Worm (Caenorhabditis elegans) whole organism, L2 larva: ENCODE results near the gene C15F1.2.
"Not testable (repeated sequence)": the region's sequence is repeated elsewhere in the genome, so short reads cannot be mapped to it uniquely, and the experiment has no call there.

ENCODE experiments used
- C34F6.9 ChIP-seq: fragments of 150-350 bp; optimal IDR thresholded peaks from 2 replicates; lab custom pipeline; 2014; ENCODE audit warnings: missing biosample characterization, missing genetic modification characterization
- F13H6.1 ChIP-seq: sonication (generic microtip); optimal IDR thresholded peaks from 2 replicates; lab custom pipeline; 2016; ENCODE audit warnings: missing genetic modification characterization, missing compliant biosample characterization
- Y55F3AM.14 ChIP-seq: fragments of 200-800 bp; sonication (Bioruptor generic); optimal IDR thresholded peaks from 2 replicates; lab custom pipeline; 2018; ENCODE audit warnings: mild to moderate bottlenecking, missing genetic modification characterization, missing compliant biosample characterization
- ZK546.5 ChIP-seq: sonication (generic microtip); optimal IDR thresholded peaks from 2 replicates; lab custom pipeline; 2017; ENCODE audit warnings: missing biosample characterization, missing genetic modification characterization
- alr-1 ChIP-seq: fragments of 150-350 bp; optimal IDR thresholded peaks from 2 replicates; lab custom pipeline; 2014; ENCODE audit warnings: missing biosample characterization, missing genetic modification characterization
- crh-2 ChIP-seq: sonication (generic microtip); optimal IDR thresholded peaks from 2 replicates; lab custom pipeline; 2017; ENCODE audit warnings: missing biosample characterization, missing genetic modification characterization
- dmd-4 ChIP-seq: sonication (generic microtip); optimal IDR thresholded peaks from 2 replicates; lab custom pipeline; 2017; ENCODE audit warnings: missing biosample characterization, missing genetic modification characterization
- egl-27 ChIP-seq: sonication (generic microtip); optimal IDR thresholded peaks from 3 replicates; lab custom pipeline; 2017; ENCODE audit warnings: missing biosample characterization, missing genetic modification reagents, missing genetic modification characterization
- elt-1 ChIP-seq: fragments of 150-350 bp; optimal IDR thresholded peaks from 2 replicates; lab custom pipeline; 2014; ENCODE audit warnings: missing biosample characterization, missing genetic modification characterization
- elt-3 ChIP-seq: sonication (generic microtip); optimal IDR thresholded peaks from 2 replicates; lab custom pipeline; 2017; ENCODE audit warnings: missing biosample characterization, missing genetic modification characterization
- fos-1 ChIP-seq: fragments of 150-350 bp; optimal IDR thresholded peaks from 2 replicates; lab custom pipeline; 2014; ENCODE audit warnings: missing biosample characterization, missing genetic modification characterization
- gmeb-1 ChIP-seq: fragments of 150-350 bp; optimal IDR thresholded peaks from 2 replicates; lab custom pipeline; 2014; ENCODE audit warnings: missing biosample characterization, missing genetic modification characterization
- lin-13 ChIP-seq: fragments of 150-350 bp; optimal IDR thresholded peaks from 2 replicates; lab custom pipeline; 2014; ENCODE audit warnings: missing biosample characterization, missing genetic modification reagents, missing genetic modification characterization
- lin-39 ChIP-seq: fragments of 150-350 bp; optimal IDR thresholded peaks from 2 replicates; lab custom pipeline; 2014; ENCODE audit warnings: missing biosample characterization, missing genetic modification reagents, missing genetic modification characterization
- lsy-2 ChIP-seq, 2 experiments: fragments of 150-350 bp in 1 of 2; sonication (generic microtip) in 1 of 2; optimal IDR thresholded peaks; 2 replicates each; lab custom pipeline; 2014 to 2017; ENCODE audit warnings: missing biosample characterization in 2 of 2, missing genetic modification characterization in 2 of 2
- mab-5 ChIP-seq: fragments of 150-350 bp; optimal IDR thresholded peaks from 2 replicates; lab custom pipeline; 2014; ENCODE audit warnings: missing biosample characterization, missing genetic modification characterization
- mdl-1 ChIP-seq, 2 experiments: fragments of 150-350 bp in 1 of 2; sonication (generic microtip) in 1 of 2; optimal IDR thresholded peaks; 2 replicates each; lab custom pipeline; 2017; ENCODE audit warnings: missing biosample characterization in 2 of 2, missing genetic modification characterization in 2 of 2
- nhr-10 ChIP-seq: sonication (generic microtip); optimal IDR thresholded peaks from 2 replicates; lab custom pipeline; 2017; ENCODE audit warnings: missing biosample characterization, missing genetic modification characterization
- nhr-11 ChIP-seq: fragments of 150-350 bp; optimal IDR thresholded peaks from 2 replicates; lab custom pipeline; 2014; ENCODE audit warnings: missing biosample characterization, missing genetic modification characterization
- nhr-12 ChIP-seq: fragments of 150-350 bp; optimal IDR thresholded peaks from 2 replicates; lab custom pipeline; 2014; ENCODE audit warnings: missing biosample characterization, missing genetic modification characterization
- nhr-129 ChIP-seq: fragments of 150-350 bp; optimal IDR thresholded peaks from 2 replicates; lab custom pipeline; 2014; ENCODE audit warnings: missing biosample characterization, missing genetic modification characterization
- nhr-21 ChIP-seq: fragments of 150-350 bp; optimal IDR thresholded peaks from 2 replicates; lab custom pipeline; 2014; ENCODE audit warnings: missing biosample characterization, missing genetic modification characterization
- nhr-237 ChIP-seq: fragments of 150-350 bp; optimal IDR thresholded peaks from 2 replicates; lab custom pipeline; 2014; ENCODE audit warnings: missing biosample characterization, missing genetic modification characterization
- nhr-25 ChIP-seq: fragments of 150-350 bp; sonication (generic microtip); optimal IDR thresholded peaks from 3 replicates; lab custom pipeline; 2014; ENCODE audit warnings: missing biosample characterization, missing genetic modification characterization
- nhr-6 ChIP-seq: fragments of 150-350 bp; optimal IDR thresholded peaks from 2 replicates; lab custom pipeline; 2014; ENCODE audit warnings: missing biosample characterization, missing genetic modification characterization
- nhr-77 ChIP-seq: fragments of 150-350 bp; optimal IDR thresholded peaks from 2 replicates; lab custom pipeline; 2014; ENCODE audit warnings: missing biosample characterization, missing genetic modification characterization
- sem-4 ChIP-seq: fragments of 150-350 bp; optimal IDR thresholded peaks from 2 replicates; lab custom pipeline; 2014; ENCODE audit warnings: missing biosample characterization, missing genetic modification reagents, missing genetic modification characterization
- sma-3 ChIP-seq: sonication (generic microtip); optimal IDR thresholded peaks from 2 replicates; lab custom pipeline; 2016; ENCODE audit warnings: missing genetic modification reagents, missing genetic modification characterization, missing compliant biosample characterization
- sma-9 ChIP-seq, 2 experiments: fragments of 150-350 bp in 1 of 2; sonication (generic microtip) in 1 of 2; optimal IDR thresholded peaks; 2 replicates each; lab custom pipeline; 2014 to 2016; ENCODE audit warnings: missing genetic modification characterization in 2 of 2, mild to moderate bottlenecking in 1 of 2, missing biosample characterization in 1 of 2, missing compliant biosample characterization in 1 of 2, missing genetic modification reagents in 1 of 2, moderate library complexity in 1 of 2
- unc-55 ChIP-seq: fragments of 150-350 bp; sonication (generic microtip); optimal IDR thresholded peaks from 3 replicates; lab custom pipeline; 2014; ENCODE audit warnings: missing biosample characterization, missing genetic modification reagents, missing genetic modification characterization
- zag-1 ChIP-seq: fragments of 150-350 bp; optimal IDR thresholded peaks from 2 replicates; lab custom pipeline; 2014; ENCODE audit warnings: missing biosample characterization, missing genetic modification characterization
- ztf-11 ChIP-seq: sonication (generic microtip); optimal IDR thresholded peaks from 2 replicates; lab custom pipeline; 2017; ENCODE audit warnings: missing biosample characterization, missing genetic modification characterization
- ztf-4 ChIP-seq: fragments of 150-350 bp; optimal IDR thresholded peaks from 2 replicates; lab custom pipeline; 2014; ENCODE audit warnings: missing biosample characterization, missing genetic modification characterization

Gene C15F1.2

DNA sequence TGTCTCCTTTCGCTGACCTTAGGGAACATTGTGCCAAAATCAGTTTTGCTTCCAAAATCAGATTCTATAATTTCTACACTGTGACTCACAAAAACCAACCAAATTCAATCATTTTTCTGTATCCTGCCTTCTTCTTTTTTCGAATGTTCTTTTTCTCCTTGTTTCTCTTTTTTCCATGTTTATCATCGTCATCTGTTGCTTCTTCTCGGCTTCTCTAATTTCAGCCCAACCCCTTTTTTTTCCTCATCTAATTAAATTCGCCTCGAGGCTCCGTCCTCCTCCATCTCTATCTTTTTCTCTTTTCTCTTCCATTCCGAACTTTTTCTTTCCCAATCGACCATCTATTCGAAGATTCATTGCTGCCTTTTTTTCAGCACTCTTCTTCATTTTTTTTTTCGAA is 14.9 kb downstream of the C15F1.2 start, which contains the start of gene unc-104:
Gene unc-104 (plus strand): TSS at position 311 of the 400 bp plus-strand sequence.
- TF ChIP-seq unc-55 (no peak), lin-13 (GFP tag; lab: Kevin White, UChicago) (no peak), alr-1 (no peak), C34F6.9 (tag; lab: Kevin White, UChicago) (peak; percentile 27), crh-2 (tag; lab: Kevin White, UChicago) (peak; percentile 14), zag-1 (tag; lab: Kevin White, UChicago) (peak; percentile 24), dmd-4 (no peak), mdl-1 (tag; optimal IDR thresholded peaks at IDR 0.05; lab: Kevin White, UChicago) (no peak), sem-4 (peak; percentile 55), lsy-2 (tag; optimal IDR thresholded peaks at IDR 0.05; lab: Kevin White, UChicago) (peak in 1 of 2 experiments; percentile 16), egl-27 (tag; lab: Kevin White, UChicago) (no peak), nhr-11 (no peak)

ce11 chrII:6995583-6995982 is 15.8 kb downstream of the C15F1.2 start:
- TF ChIP-seq nhr-12 (tag; lab: Kevin White, UChicago) (no peak), ztf-4 (no peak), nhr-25 (tag; lab: Kevin White, UChicago) (no peak)

DNA sequence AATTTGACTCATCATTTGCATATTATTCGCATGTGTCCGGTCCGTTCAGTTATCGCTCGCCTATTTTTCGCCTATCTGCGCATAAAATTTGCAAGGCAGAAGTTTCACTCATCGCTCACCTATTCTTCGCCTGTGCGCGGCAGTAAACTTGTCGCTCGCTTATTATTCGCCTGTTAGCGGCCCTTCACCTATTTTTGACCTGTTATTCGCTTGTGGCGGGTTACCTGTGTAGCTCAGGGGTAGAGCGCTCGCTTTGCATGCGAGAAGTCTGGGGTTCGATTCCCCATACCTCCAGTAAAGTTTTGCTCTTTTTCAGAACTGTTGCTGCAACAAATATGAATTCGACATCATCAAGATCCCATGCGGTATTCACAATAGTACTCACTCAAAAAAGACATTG is 21.7 kb downstream of the C15F1.2 start:
- TF ChIP-seq sma-9 (GFP tag; optimal IDR thresholded peaks at IDR 0.05; lab: Kevin White, UChicago) (peak; percentile 10), fos-1 (tag; lab: Kevin White, UChicago) (peak; percentile 8), nhr-129 (tag; lab: Kevin White, UChicago) (peak; percentile 26)
- not testable (repeated sequence) for TF ChIP-seq sma-9 (tag; optimal IDR thresholded peaks at IDR 0.05; lab: Kevin White, UChicago)
- TF ChIP-seq, all 48 proteins: peak for 3; not testable (repeated sequence) for 45

- TF ChIP-seq sma-3 (GFP tag; lab: Kevin White, UChicago) (peak; percentile 6), F13H6.1 (tag; lab: Kevin White, UChicago) (peak; percentile 1), ztf-4 (no peak), nhr-6 (tag; lab: Kevin White, UChicago) (no peak), alr-1 (no peak), Y55F3AM.14 (GFP tag; lab: Kevin White, UChicago) (peak; percentile 4)
- TF ChIP-seq, all 48 proteins: peak for 3
These were observed 23.2 kb downstream of the C15F1.2 start for ce11 chrII:7002956-7003357.

DNA sequence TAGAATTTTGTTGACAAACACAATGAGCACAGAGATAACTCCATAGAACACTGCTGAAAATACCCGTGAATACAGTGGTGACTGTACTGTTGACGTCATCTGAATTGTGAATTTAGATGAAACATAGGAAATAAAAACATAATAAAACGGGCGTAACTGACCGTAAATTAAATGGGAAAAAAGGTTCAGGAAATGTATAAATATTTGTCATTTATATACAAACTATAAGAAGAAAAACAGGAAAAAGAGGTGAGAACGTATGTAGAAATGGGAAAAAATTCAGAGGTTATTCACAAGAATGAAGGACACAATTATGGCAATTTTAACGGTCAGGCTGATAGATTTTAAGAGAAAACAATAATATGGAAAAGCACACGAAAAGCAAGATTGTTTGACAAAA is 32.8 kb downstream of the C15F1.2 start, which contains the start of gene sqv-7:
Gene sqv-7 (minus strand): TSS at position 101 of the 400 bp plus-strand sequence.
- no peak for TF ChIP-seq unc-55
- no peak for TF ChIP-seq gmeb-1 (tag; lab: Kevin White, UChicago)
- no peak for TF ChIP-seq ztf-11 (tag; lab: Kevin White, UChicago)
- TF ChIP-seq nhr-10 (tag; lab: Kevin White, UChicago): no peak
- TF ChIP-seq elt-3 (tag; lab: Kevin White, UChicago): no peak
- TF ChIP-seq sem-4: no peak
- no peak for TF ChIP-seq zag-1 (tag; lab: Kevin White, UChicago)
- no peak for TF ChIP-seq nhr-21 (tag; lab: Kevin White, UChicago)
- no peak for TF ChIP-seq ztf-4
- TF ChIP-seq elt-1: no peak
- no peak for TF ChIP-seq nhr-237 (tag; lab: Kevin White, UChicago)
- TF ChIP-seq nhr-77 (tag; lab: Kevin White, UChicago): no peak
- TF ChIP-seq nhr-25 (tag; lab: Kevin White, UChicago): no peak
- TF ChIP-seq lin-39 (tag; lab: Kevin White, UChicago): no peak
- no peak for TF ChIP-seq ZK546.5 (tag; lab: Kevin White, UChicago)

DNA sequence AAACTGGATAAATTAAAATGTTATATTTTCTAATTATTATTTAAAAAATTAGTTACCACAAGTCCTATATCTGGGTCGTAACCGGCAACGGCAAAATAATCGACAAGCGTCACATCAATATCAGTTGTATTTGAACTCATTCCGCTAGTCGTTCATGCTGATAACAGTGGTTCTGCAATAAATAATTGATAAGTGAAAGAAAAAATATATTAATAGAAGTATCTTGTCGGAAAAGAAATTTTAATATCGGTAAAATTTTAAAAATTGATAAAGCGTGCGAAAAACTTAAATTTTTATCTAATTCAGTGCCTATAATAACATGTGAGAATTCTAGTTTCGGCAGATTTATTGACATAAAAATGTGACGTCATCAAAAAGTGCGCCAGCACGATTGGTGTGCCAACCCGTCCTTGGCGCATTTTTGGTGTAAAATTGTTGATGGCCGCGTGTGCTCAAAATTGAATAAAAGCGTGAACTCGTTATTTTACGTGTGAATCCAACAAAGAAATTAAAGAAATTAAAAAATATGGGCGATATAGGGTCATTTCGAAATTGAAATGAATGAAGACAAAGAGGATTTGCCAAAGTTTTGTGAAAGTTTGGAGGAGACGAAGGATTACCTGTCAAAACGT is 42.7 kb downstream of the C15F1.2 start, which contains the start of the genes lst-6 and lst-5:
Gene lst-6 (minus strand): TSS at position 140 of the 632 bp plus-strand sequence.
Gene lst-5 (plus strand): TSS at position 544 of the 632 bp plus-strand sequence.
- TF ChIP-seq lsy-2 (tag; optimal IDR thresholded peaks at IDR 0.05; lab: Kevin White, UChicago): peak; percentile 60 to 85
- TF ChIP-seq nhr-11: no peak
- TF ChIP-seq sma-3 (GFP tag; lab: Kevin White, UChicago): peak; percentile 14
- peak; percentile 69 for TF ChIP-seq nhr-129 (tag; lab: Kevin White, UChicago)
- no peak for TF ChIP-seq nhr-21 (tag; lab: Kevin White, UChicago)
- TF ChIP-seq mdl-1 (tag; optimal IDR thresholded peaks at IDR 0.05; lab: Kevin White, UChicago): peak in 1 of 2 experiments; percentile 3
- peak; percentile 57 for TF ChIP-seq gmeb-1 (tag; lab: Kevin White, UChicago)
- TF ChIP-seq mab-5 (tag; lab: Kevin White, UChicago): peak; percentile 28
- TF ChIP-seq lin-13 (GFP tag; lab: Kevin White, UChicago): peak; percentile 35
- TF ChIP-seq fos-1 (tag; lab: Kevin White, UChicago): peak; percentile 51
- TF ChIP-seq ZK546.5 (tag; lab: Kevin White, UChicago): no peak
- TF ChIP-seq sem-4: no peak
- no peak for TF ChIP-seq lin-39 (tag; lab: Kevin White, UChicago)
- TF ChIP-seq C34F6.9 (tag; lab: Kevin White, UChicago): peak; percentile 66
- peak; percentile 88 for TF ChIP-seq crh-2 (tag; lab: Kevin White, UChicago)
- TF ChIP-seq unc-55: peak; percentile 65
- peak; percentile 36 for TF ChIP-seq sma-9 (GFP tag; optimal IDR thresholded peaks at IDR 0.05; lab: Kevin White, UChicago)
- no peak for TF ChIP-seq sma-9 (tag; optimal IDR thresholded peaks at IDR 0.05; lab: Kevin White, UChicago)
- peak; percentile 38 for TF ChIP-seq egl-27 (tag; lab: Kevin White, UChicago)
- no peak for TF ChIP-seq nhr-12 (tag; lab: Kevin White, UChicago)
- peak; percentile 65 for TF ChIP-seq nhr-25 (tag; lab: Kevin White, UChicago)
- TF ChIP-seq F13H6.1 (tag; lab: Kevin White, UChicago): peak; percentile 60
